Worm (Caenorhabditis elegans) whole organism, young adult: ENCODE measurements around the gene csn-3.

Experiments used
- D2030.7 ChIP-seq: fragments of 200-800 bp; sonication (Bioruptor generic); IDR thresholded peaks from 2 replicates; pipeline ENCODE4 v1.3.6; 2022; ENCODE audit warnings: missing genetic modification reagents, missing genetic modification characterization, missing compliant biosample characterization
- F10E7.11 ChIP-seq: sonication (generic microtip); optimal IDR thresholded peaks from 2 replicates; lab custom pipeline; 2017; ENCODE audit warnings: mild to moderate bottlenecking, missing genetic modification characterization, moderate library complexity, missing compliant biosample characterization
- F57A8.1 ChIP-seq: fragments of 200-800 bp; sonication (Bioruptor generic); optimal IDR thresholded peaks from 2 replicates; lab custom pipeline; 2018; ENCODE audit warnings: mild to moderate bottlenecking, missing genetic modification characterization, moderate library complexity, missing compliant biosample characterization
- F57C9.4 ChIP-seq: sonication (generic microtip); optimal IDR thresholded peaks from 2 replicates; lab custom pipeline; 2017; ENCODE audit warnings: mild to moderate bottlenecking, missing genetic modification characterization, missing compliant biosample characterization
- K11D2.4 ChIP-seq: fragments of 200-800 bp; sonication (Bioruptor generic); IDR thresholded peaks from 2 replicates; pipeline ENCODE4 v1.3.6; 2022; ENCODE audit warnings: missing genetic modification reagents, missing genetic modification characterization, missing compliant biosample characterization
- K12H6.12 ChIP-seq: fragments of 200-800 bp; sonication (Bioruptor generic); optimal IDR thresholded peaks from 2 replicates; lab custom pipeline; 2018; ENCODE audit warnings: mild to moderate bottlenecking, missing genetic modification characterization, missing compliant biosample characterization
- T26A5.8 ChIP-seq: sonication (generic microtip); optimal IDR thresholded peaks from 2 replicates; lab custom pipeline; 2016; ENCODE audit warnings: missing genetic modification characterization, missing compliant biosample characterization
- Y53G8AR.9 ChIP-seq: fragments of 200-800 bp; sonication (Bioruptor generic); conservative IDR thresholded peaks from 2 replicates; pipeline ENCODE4 v1.3.6; 2022; ENCODE audit warnings: missing genetic modification reagents, missing genetic modification characterization, missing compliant biosample characterization
- Y56A3A.18 ChIP-seq: fragments of 200-800 bp; sonication (Bioruptor generic); IDR thresholded peaks from 2 replicates; pipeline ENCODE4 v1.3.6; 2022; ENCODE audit warnings: missing genetic modification reagents, missing genetic modification characterization, missing compliant biosample characterization
- Y79H2A.3 ChIP-seq: fragments of 200-800 bp; sonication (Bioruptor generic); conservative IDR thresholded peaks from 2 replicates; pipeline ENCODE4 v1.3.6; 2022; ENCODE audit warnings: missing genetic modification reagents, missing genetic modification characterization, missing compliant biosample characterization
- aptf-2 ChIP-seq: fragments of 200-800 bp; sonication (Bioruptor generic); conservative IDR thresholded peaks from 2 replicates; pipeline ENCODE4 v1.3.6; 2022; ENCODE audit warnings: missing genetic modification reagents, missing genetic modification characterization, missing compliant biosample characterization
- athp-1 ChIP-seq: sonication (generic microtip); optimal IDR thresholded peaks from 2 replicates; lab custom pipeline; 2017; ENCODE audit warnings: mild to moderate bottlenecking, missing genetic modification characterization, missing compliant biosample characterization
- attf-3 ChIP-seq: fragments of 200-800 bp; sonication (Bioruptor generic); conservative IDR thresholded peaks from 2 replicates; pipeline ENCODE4 v1.3.6; 2022; ENCODE audit warnings: missing genetic modification reagents, missing genetic modification characterization, missing compliant biosample characterization
- attf-5 ChIP-seq: fragments of 200-800 bp; sonication (Bioruptor generic); optimal IDR thresholded peaks from 2 replicates; lab custom pipeline; 2018; ENCODE audit warnings: mild to moderate bottlenecking, missing genetic modification characterization, missing compliant biosample characterization
- ccch-3 ChIP-seq: fragments of 200-800 bp; sonication (Bioruptor generic); optimal IDR thresholded peaks from 2 replicates; lab custom pipeline; 2018; ENCODE audit warnings: mild to moderate bottlenecking, missing genetic modification characterization, missing compliant biosample characterization
- cebp-1 ChIP-seq, 2 experiments: fragments of 200-800 bp in 1 of 2; sonication (Bioruptor generic) in 1 of 2; sonication (generic microtip) in 1 of 2; IDR thresholded peaks in 1 of 2; optimal IDR thresholded peaks in 1 of 2; 2 replicates each; pipeline versions ENCODE4 v1.3.6 to Lab custom; 2017 to 2022; ENCODE audit warnings: missing compliant biosample characterization in 2 of 2, missing genetic modification characterization in 2 of 2, mild to moderate bottlenecking in 1 of 2, missing genetic modification reagents in 1 of 2, moderate library complexity in 1 of 2
- ceh-27 ChIP-seq: fragments of 200-800 bp; sonication (Bioruptor generic); optimal IDR thresholded peaks from 2 replicates; lab custom pipeline; 2018; ENCODE audit warnings: mild to moderate bottlenecking, missing genetic modification characterization, moderate library complexity, missing compliant biosample characterization
- ceh-79 ChIP-seq: sonication (generic microtip); optimal IDR thresholded peaks from 2 replicates; lab custom pipeline; 2017; ENCODE audit warnings: mild to moderate bottlenecking, missing genetic modification characterization, missing compliant biosample characterization
- ceh-91 ChIP-seq: fragments of 200-800 bp; sonication (Bioruptor generic); IDR thresholded peaks from 2 replicates; pipeline ENCODE4 v1.3.6; 2022; ENCODE audit warnings: missing genetic modification reagents, missing genetic modification characterization, missing compliant biosample characterization
- chd-7 ChIP-seq: sonication (generic microtip); optimal IDR thresholded peaks from 2 replicates; lab custom pipeline; 2016; ENCODE audit warnings: mild to moderate bottlenecking, missing genetic modification characterization, moderate library complexity, missing compliant biosample characterization
- dox-1 ChIP-seq: fragments of 200-800 bp; sonication (Bioruptor generic); IDR thresholded peaks from 2 replicates; pipeline ENCODE4 v1.3.6; 2022; ENCODE audit warnings: missing genetic modification reagents, missing genetic modification characterization, missing compliant biosample characterization
- dpl-1 ChIP-seq: fragments of 150-350 bp; optimal IDR thresholded peaks from 2 replicates; lab custom pipeline; 2014; ENCODE audit warnings: missing biosample characterization, missing genetic modification reagents, missing genetic modification characterization
- egl-18 ChIP-seq: fragments of 200-800 bp; sonication (Bioruptor generic); IDR thresholded peaks from 2 replicates; pipeline ENCODE4 v1.3.6; 2022; ENCODE audit warnings: missing genetic modification reagents, missing genetic modification characterization, missing compliant biosample characterization
- hlh-12 ChIP-seq: sonication (generic microtip); optimal IDR thresholded peaks from 2 replicates; lab custom pipeline; 2016; ENCODE audit warnings: missing genetic modification characterization, missing compliant biosample characterization
- hlh-26 ChIP-seq: fragments of 200-800 bp; sonication (Bioruptor generic); conservative IDR thresholded peaks from 2 replicates; pipeline ENCODE4 v1.3.6; 2022; ENCODE audit warnings: missing genetic modification reagents, missing genetic modification characterization, missing compliant biosample characterization
- hmg-1.2 ChIP-seq: fragments of 200-800 bp; sonication (Bioruptor generic); IDR thresholded peaks from 2 replicates; pipeline ENCODE4 v1.3.6; 2022; ENCODE audit warnings: missing genetic modification reagents, missing genetic modification characterization, missing compliant biosample characterization
- hsf-1 ChIP-seq: fragments of 200-800 bp; sonication (Bioruptor generic); IDR thresholded peaks from 2 replicates; pipeline ENCODE4 v1.3.6; 2022; ENCODE audit warnings: missing genetic modification reagents, missing genetic modification characterization, missing compliant biosample characterization
- let-526 ChIP-seq: fragments of 200-800 bp; sonication (Bioruptor generic); IDR thresholded peaks from 2 replicates; pipeline ENCODE4 v1.3.6; 2022; ENCODE audit warnings: missing genetic modification reagents, missing genetic modification characterization, missing compliant biosample characterization
- let-607 ChIP-seq, 2 experiments: fragments of 200-800 bp in 1 of 2; sonication (Bioruptor generic) in 1 of 2; sonication (generic microtip) in 1 of 2; optimal IDR thresholded peaks; 2 replicates each; lab custom pipeline; 2016 to 2018; ENCODE audit warnings: mild to moderate bottlenecking in 2 of 2, missing compliant biosample characterization in 2 of 2, missing genetic modification characterization in 2 of 2, moderate library complexity in 2 of 2, missing genotype in 1 of 2
- lin-26 ChIP-seq: fragments of 200-800 bp; sonication (Bioruptor generic); IDR thresholded peaks from 2 replicates; pipeline ENCODE4 v1.3.6; 2022; ENCODE audit warnings: missing genetic modification reagents, missing genetic modification characterization, missing compliant biosample characterization
- madf-10 ChIP-seq: sonication (generic microtip); optimal IDR thresholded peaks from 2 replicates; lab custom pipeline; 2016; ENCODE audit warnings: mild to moderate bottlenecking, missing genetic modification characterization, missing compliant biosample characterization
- madf-3 ChIP-seq: fragments of 200-800 bp; sonication (Bioruptor generic); IDR thresholded peaks from 2 replicates; pipeline ENCODE4 v1.3.6; 2022; ENCODE audit warnings: missing genetic modification reagents, missing genetic modification characterization, missing compliant biosample characterization
- madf-6 ChIP-seq: fragments of 200-800 bp; sonication (Bioruptor generic); IDR thresholded peaks from 2 replicates; pipeline ENCODE4 v1.3.6; 2022; ENCODE audit warnings: missing genetic modification reagents, missing genetic modification characterization, missing compliant biosample characterization
- mes-4 ChIP-seq: sonication (generic microtip); optimal IDR thresholded peaks from 2 replicates; lab custom pipeline; 2016; ENCODE audit warnings: missing genotype, missing genetic modification characterization, missing compliant biosample characterization
- nfyb-1 ChIP-seq: fragments of 200-800 bp; sonication (Bioruptor generic); IDR thresholded peaks from 2 replicates; pipeline ENCODE4 v1.3.6; 2022; ENCODE audit warnings: missing genetic modification reagents, missing genetic modification characterization, missing compliant biosample characterization
- pha-4 ChIP-seq: fragments of 150-350 bp; sonication (generic microtip); optimal IDR thresholded peaks from 2 replicates; lab custom pipeline; 2014; ENCODE audit warnings: missing biosample characterization, missing genetic modification reagents, missing genetic modification characterization
- rec-8 ChIP-seq, 2 experiments: sonication (generic microtip); optimal IDR thresholded peaks; 2 replicates each; lab custom pipeline; 2016; ENCODE audit warnings: mild to moderate bottlenecking in 2 of 2, missing genetic modification characterization in 2 of 2, missing genetic modification reagents in 2 of 2, missing genotype in 2 of 2, missing biosample characterization in 1 of 2, missing compliant biosample characterization in 1 of 2, moderate library complexity in 1 of 2
- sdz-38 ChIP-seq: sonication (generic microtip); optimal IDR thresholded peaks from 2 replicates; lab custom pipeline; 2016; ENCODE audit warnings: missing genotype, missing genetic modification characterization, missing compliant biosample characterization
- snpc-1.1 ChIP-seq: sonication (generic microtip); optimal IDR thresholded peaks from 2 replicates; lab custom pipeline; 2017; ENCODE audit warnings: missing genetic modification characterization, mild to moderate bottlenecking, missing compliant biosample characterization, antibody characterized with exemption, moderate library complexity, missing genotype, missing genetic modification reagents; ENCODE audit not compliant: insufficient read depth
- snpc-3.4 ChIP-seq: sonication (generic microtip); optimal IDR thresholded peaks from 2 replicates; lab custom pipeline; 2017; ENCODE audit warnings: missing genetic modification characterization, mild to moderate bottlenecking, missing compliant biosample characterization, antibody characterized with exemption, moderate library complexity, missing genotype, missing genetic modification reagents
- snpc-4 ChIP-seq, 5 experiments: fragments of 150-350 bp in 1 of 5; sonication (generic microtip) in 4 of 5; optimal IDR thresholded peaks; 2 replicates each; lab custom pipeline; 2014 to 2018; ENCODE audit warnings: missing genetic modification characterization in 5 of 5, missing biosample characterization in 3 of 5, antibody characterized with exemption in 2 of 5, mild to moderate bottlenecking in 2 of 5, missing compliant biosample characterization in 2 of 5, missing genotype in 2 of 5, moderate library complexity in 2 of 5, missing genetic modification reagents in 1 of 5
- zim-3 ChIP-seq: sonication (generic microtip); optimal IDR thresholded peaks from 2 replicates; lab custom pipeline; 2017; ENCODE audit warnings: mild to moderate bottlenecking, missing genetic modification characterization, moderate library complexity, missing compliant biosample characterization
- ztf-18 ChIP-seq: sonication (generic microtip); optimal IDR thresholded peaks from 2 replicates; lab custom pipeline; 2016; ENCODE audit warnings: missing genotype, mild to moderate bottlenecking, missing genetic modification characterization, missing compliant biosample characterization
- ztf-28 ChIP-seq: fragments of 200-800 bp; sonication (Bioruptor generic); IDR thresholded peaks from 2 replicates; pipeline ENCODE4 v1.3.6; 2022; ENCODE audit warnings: missing genetic modification reagents, missing genetic modification characterization, missing compliant biosample characterization

csn-3 gene

ce11 chrIV:192046-192445 is 2.5 kb upstream of the csn-3 start, which contains the start of gene Y38C1AA.12 (continued):
- TF ChIP-seq ztf-28 (GFP tag; lab: Robert Waterston, UW) (peak; percentile 63; the same call in 1 of the 2 replicates), sdz-38 (no peak), rec-8 (tag; optimal IDR thresholded peaks at IDR 0.05; lab: Kevin White, UChicago) (peak; percentile 17 to 38), hlh-26 (GFP tag; lab: Robert Waterston, UW) (no peak), attf-3 (GFP tag; lab: Robert Waterston, UW) (peak; percentile 94), F57A8.1 (no peak), madf-10 (tag; lab: Kevin White, UChicago) (peak; percentile 69), F10E7.11 (tag; lab: Kevin White, UChicago) (peak; percentile 46), mes-4 (tag; lab: Kevin White, UChicago) (no peak), hmg-1.2 (no peak), D2030.7 (GFP tag; lab: Robert Waterston, UW) (peak; percentile 87), madf-3 (GFP tag; lab: Robert Waterston, UW) (peak; percentile 87), pha-4 (tag; lab: Kevin White, UChicago) (no peak), cebp-1 (GFP tag; IDR thresholded peaks at IDR 0.05; lab: Robert Waterston, UW) (peak; percentile 62), cebp-1 (tag; optimal IDR thresholded peaks at IDR 0.05; lab: Kevin White, UChicago) (peak; percentile 70), ztf-18 (tag; lab: Kevin White, UChicago) (peak; percentile 26), dox-1 (GFP tag; lab: Robert Waterston, UW) (peak; percentile 86), dpl-1 (GFP tag; lab: Kevin White, UChicago) (peak; percentile 15), attf-5 (peak; percentile 79), ccch-3 (GFP tag; lab: Kevin White, UChicago) (peak; percentile 25), ceh-79 (tag; lab: Kevin White, UChicago) (no peak), hsf-1 (GFP tag; lab: Robert Waterston, UW) (no peak), lin-26 (0 out of 2 replicates have a peak, but pooled peaks have one; percentile 19), athp-1 (tag; lab: Kevin White, UChicago) (peak; percentile 77), Y79H2A.3 (peak; percentile 54; the same call in 1 of the 2 replicates), T26A5.8 (tag; lab: Kevin White, UChicago) (no peak), K12H6.12 (peak; percentile 79), snpc-3.4 (peak; percentile 8), ceh-91 (peak; percentile 51), zim-3 (peak; percentile 98), Y56A3A.18 (GFP tag; lab: Robert Waterston, UW) (no peak), F57C9.4 (peak; percentile 31), nfyb-1 (no peak), madf-6 (GFP tag; lab: Robert Waterston, UW) (peak; percentile 65; the same call in 1 of the 2 replicates), snpc-4 (GFP tag; optimal IDR thresholded peaks at IDR 0.05; lab: Kevin White, UChicago) (no peak), snpc-4 (tag; optimal IDR thresholded peaks at IDR 0.05; lab: Kevin White, UChicago) (peak in 2 of 4 experiments; percentile 5 to 42), ceh-27 (GFP tag; lab: Kevin White, UChicago) (peak; percentile 88), hlh-12 (tag; lab: Kevin White, UChicago) (peak; percentile 23), snpc-1.1 (tag; lab: Kevin White, UChicago) (peak; percentile 22), K11D2.4 (GFP tag; lab: Robert Waterston, UW) (peak; percentile 62; the same call in 1 of the 2 replicates), chd-7 (tag; lab: Kevin White, UChicago) (no peak), Y53G8AR.9 (GFP tag; lab: Robert Waterston, UW) (peak; percentile 46; the same call in 1 of the 2 replicates), let-526 (GFP tag; lab: Robert Waterston, UW) (0 out of 2 replicates have a peak, but pooled peaks have one; percentile 30), let-607 (tag; optimal IDR thresholded peaks at IDR 0.05; lab: Kevin White, UChicago) (peak in 1 of 2 experiments; percentile 78), aptf-2 (GFP tag; lab: Robert Waterston, UW) (peak; percentile 61; the same call in 1 of the 2 replicates), egl-18 (0 out of 2 replicates have a peak, but pooled peaks have one; percentile 50)
